Worm (Caenorhabditis elegans) whole organism, late embryonic: ENCODE data around the gene ari-2.

Source experiments
- F13H6.1 ChIP-seq: sonication (generic microtip); optimal IDR thresholded peaks from 2 replicates; lab custom pipeline; 2016; ENCODE audit warnings: missing genetic modification characterization, missing compliant biosample characterization
- K09A11.1 ChIP-seq: sonication (generic microtip); optimal IDR thresholded peaks from 2 replicates; lab custom pipeline; 2017; ENCODE audit warnings: antibody characterized with exemption, mild to moderate bottlenecking, missing genetic modification characterization, missing compliant biosample characterization; ENCODE audit not compliant: insufficient read depth
- ama-1 ChIP-seq: fragments of 150-350 bp; optimal IDR thresholded peaks from 2 replicates; lab custom pipeline; 2014
- dmd-4 ChIP-seq: sonication (generic microtip); optimal IDR thresholded peaks from 2 replicates; lab custom pipeline; 2016; ENCODE audit warnings: borderline replicate concordance, missing genetic modification characterization, missing compliant biosample characterization
- elt-2 ChIP-seq: sonication (generic microtip); optimal IDR thresholded peaks from 2 replicates; lab custom pipeline; 2016; ENCODE audit warnings: missing genetic modification reagents, missing genetic modification characterization, missing compliant biosample characterization
- fkh-10 ChIP-seq: fragments of 150-350 bp; optimal IDR thresholded peaks from 2 replicates; lab custom pipeline; 2014; ENCODE audit warnings: missing biosample characterization, missing genetic modification reagents, missing genetic modification characterization
- mec-3 ChIP-seq: sonication (generic microtip); optimal IDR thresholded peaks from 2 replicates; lab custom pipeline; 2016; ENCODE audit warnings: borderline replicate concordance, missing genetic modification characterization, missing compliant biosample characterization
- nhr-11 ChIP-seq: fragments of 150-350 bp; optimal IDR thresholded peaks from 2 replicates; lab custom pipeline; 2014; ENCODE audit warnings: missing biosample characterization, missing genetic modification characterization
- unc-3 ChIP-seq, 2 experiments: fragments of 200-800 bp in 1 of 2; sonication (Bioruptor generic) in 1 of 2; sonication (generic microtip) in 1 of 2; conservative IDR thresholded peaks in 1 of 2; optimal IDR thresholded peaks in 1 of 2; 2 replicates each; pipeline versions ENCODE4 v1.3.6 to Lab custom; 2016 to 2022; ENCODE audit warnings: missing compliant biosample characterization in 2 of 2, missing genetic modification characterization in 2 of 2, missing genetic modification reagents in 1 of 2

DNA sequence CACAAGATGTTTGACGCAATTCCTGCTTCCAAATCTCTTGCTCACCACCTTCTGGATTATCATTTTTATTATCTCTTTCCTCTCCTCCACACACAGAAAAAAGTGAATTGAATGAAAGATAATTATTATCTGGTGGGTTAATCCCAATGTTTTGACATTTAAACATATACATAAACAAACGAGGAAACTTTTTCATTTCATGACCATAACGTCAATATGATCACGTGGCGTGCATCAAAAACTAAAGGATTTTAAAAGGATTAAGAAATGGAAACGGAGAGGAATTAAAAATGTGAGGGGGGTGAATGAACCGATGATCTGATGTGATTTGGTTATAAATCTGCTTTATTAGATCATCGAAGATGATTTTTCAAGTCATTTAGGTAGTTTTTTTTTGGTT lies 44.6 kb downstream of the ari-2 start:
- TF ChIP-seq elt-2 (no peak), ama-1 (no peak), K09A11.1 (tag; lab: Kevin White, UChicago) (no peak), unc-3 (GFP tag; conservative IDR thresholded peaks at IDR 0.05; lab: Robert Waterston, UW) (no peak), unc-3 (tag; optimal IDR thresholded peaks at IDR 0.05; lab: Kevin White, UChicago) (no peak), mec-3 (no peak), fkh-10 (GFP tag; lab: Kevin White, UChicago) (no peak), dmd-4 (tag; lab: Kevin White, UChicago) (no peak), nhr-11 (tag; lab: Kevin White, UChicago) (no peak), F13H6.1 (no peak)
